Worm (Caenorhabditis elegans) whole organism, young adult: Measurements from ENCODE around the gene clec-202.

Source experiments
- C06A6.2 ChIP-seq: fragments of 200-800 bp; sonication (Bioruptor generic); conservative IDR thresholded peaks from 2 replicates; pipeline ENCODE4 v1.3.6; 2022; ENCODE audit warnings: missing genetic modification characterization, missing compliant biosample characterization
- F23B12.7 ChIP-seq: sonication (generic microtip); optimal IDR thresholded peaks from 2 replicates; lab custom pipeline; 2017; ENCODE audit warnings: missing genetic modification characterization, mild to moderate bottlenecking, missing compliant biosample characterization, antibody characterized with exemption, moderate library complexity; ENCODE audit not compliant: insufficient read depth
- F57A8.1 ChIP-seq: fragments of 200-800 bp; sonication (Bioruptor generic); optimal IDR thresholded peaks from 2 replicates; lab custom pipeline; 2018; ENCODE audit warnings: mild to moderate bottlenecking, missing genetic modification characterization, moderate library complexity, missing compliant biosample characterization
- ama-1 ChIP-seq, 3 experiments: fragments of 150-350 bp in 1 of 3; sonication (generic microtip) in 2 of 3; optimal IDR thresholded peaks; 2 replicates each; lab custom pipeline; 2014 to 2018; ENCODE audit warnings: missing biosample characterization in 2 of 3, missing genetic modification characterization in 2 of 3, missing genetic modification reagents in 2 of 3
- lin-40 ChIP-seq: sonication (generic microtip); optimal IDR thresholded peaks from 2 replicates; lab custom pipeline; 2016; ENCODE audit warnings: missing genetic modification characterization, mild to moderate bottlenecking, missing compliant biosample characterization, missing genotype, missing genetic modification reagents
- madf-10 ChIP-seq: sonication (generic microtip); optimal IDR thresholded peaks from 2 replicates; lab custom pipeline; 2016; ENCODE audit warnings: mild to moderate bottlenecking, missing genetic modification characterization, missing compliant biosample characterization
- nfyb-1 ChIP-seq: fragments of 200-800 bp; sonication (Bioruptor generic); IDR thresholded peaks from 2 replicates; pipeline ENCODE4 v1.3.6; 2022; ENCODE audit warnings: missing genetic modification reagents, missing genetic modification characterization, missing compliant biosample characterization
- nhr-179 ChIP-seq: sonication (generic microtip); optimal IDR thresholded peaks from 2 replicates; lab custom pipeline; 2016; ENCODE audit warnings: mild to moderate bottlenecking, missing genetic modification characterization, missing compliant biosample characterization
- nhr-80 ChIP-seq: sonication (generic microtip); optimal IDR thresholded peaks from 2 replicates; lab custom pipeline; 2016; ENCODE audit warnings: missing genetic modification characterization, missing compliant biosample characterization
- rcor-1 ChIP-seq: fragments of 200-800 bp; sonication (Bioruptor generic); IDR thresholded peaks from 2 replicates; pipeline ENCODE4 v1.3.6; 2022; ENCODE audit warnings: missing genetic modification reagents, missing genetic modification characterization, missing compliant biosample characterization
- snpc-4 ChIP-seq, 5 experiments: fragments of 150-350 bp in 1 of 5; sonication (generic microtip) in 4 of 5; optimal IDR thresholded peaks; 2 replicates each; lab custom pipeline; 2014 to 2018; ENCODE audit warnings: missing genetic modification characterization in 5 of 5, missing biosample characterization in 3 of 5, antibody characterized with exemption in 2 of 5, mild to moderate bottlenecking in 2 of 5, missing compliant biosample characterization in 2 of 5, missing genotype in 2 of 5, moderate library complexity in 2 of 5, missing genetic modification reagents in 1 of 5
- unc-62 ChIP-seq: fragments of 150-350 bp; optimal IDR thresholded peaks from 2 replicates; lab custom pipeline; 2014; ENCODE audit warnings: missing biosample characterization, missing genetic modification reagents, missing genetic modification characterization
- ztf-25 ChIP-seq: fragments of 200-800 bp; sonication (Bioruptor generic); IDR thresholded peaks from 2 replicates; pipeline ENCODE4 v1.3.6; 2022; ENCODE audit warnings: missing genetic modification reagents, missing genetic modification characterization, missing compliant biosample characterization
- ztf-28 ChIP-seq: fragments of 200-800 bp; sonication (Bioruptor generic); IDR thresholded peaks from 2 replicates; pipeline ENCODE4 v1.3.6; 2022; ENCODE audit warnings: missing genetic modification reagents, missing genetic modification characterization, missing compliant biosample characterization

DNA sequence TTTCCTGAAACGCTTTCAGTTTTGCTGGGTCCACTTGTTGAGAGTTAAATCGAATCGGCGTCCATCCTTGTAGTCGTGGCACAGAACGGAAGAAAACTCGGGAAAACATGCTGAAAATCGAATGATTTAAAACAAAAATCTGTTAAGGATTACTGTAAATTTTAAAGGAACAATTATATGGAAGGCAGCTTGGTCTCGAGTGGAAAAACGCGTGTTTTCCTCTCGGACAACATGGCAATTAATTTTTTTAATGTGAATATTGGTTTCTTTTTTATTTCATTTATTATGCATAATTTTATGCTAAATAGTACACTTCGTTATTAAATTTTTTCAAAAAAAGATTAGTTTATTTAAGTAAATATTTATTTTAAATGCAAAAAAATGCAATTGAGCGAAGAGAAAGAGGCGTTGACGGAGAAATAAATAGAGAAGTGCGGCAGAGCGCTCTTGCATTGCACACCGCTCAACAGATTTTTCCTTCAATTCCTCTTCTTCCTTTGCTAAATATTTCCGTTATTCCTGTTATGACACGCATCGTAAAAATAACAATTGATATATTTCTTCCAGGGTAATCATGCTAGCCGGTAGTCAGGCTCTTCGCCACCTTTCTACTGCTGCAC is 18.9 kb downstream of the clec-202 start, which contains the start of the genes C30H6.9 and dlat-2:
- TF ChIP-seq ama-1 (optimal IDR thresholded peaks at IDR 0.05; lab: Kevin White, UChicago) (no peak), ama-1 (GFP tag; optimal IDR thresholded peaks at IDR 0.05; lab: Kevin White, UChicago) (no peak), lin-40 (tag; lab: Kevin White, UChicago) (no peak), unc-62 (GFP tag; lab: Kevin White, UChicago) (no peak), nhr-80 (tag; lab: Kevin White, UChicago) (no peak), F57A8.1 (no peak), madf-10 (tag; lab: Kevin White, UChicago) (no peak), ztf-28 (GFP tag; lab: Robert Waterston, UW) (no peak), nfyb-1 (GFP tag; lab: Robert Waterston, UW) (no peak), snpc-4 (GFP tag; optimal IDR thresholded peaks at IDR 0.05; lab: Kevin White, UChicago) (peak; percentile 24), snpc-4 (tag; optimal IDR thresholded peaks at IDR 0.05; lab: Kevin White, UChicago) (peak in 3 of 4 experiments; percentile 72 to 84 (median 83)), F23B12.7 (tag; lab: Kevin White, UChicago) (no peak), nhr-179 (tag; lab: Kevin White, UChicago) (no peak), C06A6.2 (GFP tag; lab: Robert Waterston, UW) (no peak), rcor-1 (GFP tag; lab: Robert Waterston, UW) (no peak), ztf-25 (GFP tag; lab: Robert Waterston, UW) (no peak)
